Worm (Caenorhabditis elegans): ENCODE measurements around the gene C46C2.7.
A peak's percentile ranks its signal among the peaks of the same experiment; 100 is the strongest.

The C46C2.7 gene

DNA sequence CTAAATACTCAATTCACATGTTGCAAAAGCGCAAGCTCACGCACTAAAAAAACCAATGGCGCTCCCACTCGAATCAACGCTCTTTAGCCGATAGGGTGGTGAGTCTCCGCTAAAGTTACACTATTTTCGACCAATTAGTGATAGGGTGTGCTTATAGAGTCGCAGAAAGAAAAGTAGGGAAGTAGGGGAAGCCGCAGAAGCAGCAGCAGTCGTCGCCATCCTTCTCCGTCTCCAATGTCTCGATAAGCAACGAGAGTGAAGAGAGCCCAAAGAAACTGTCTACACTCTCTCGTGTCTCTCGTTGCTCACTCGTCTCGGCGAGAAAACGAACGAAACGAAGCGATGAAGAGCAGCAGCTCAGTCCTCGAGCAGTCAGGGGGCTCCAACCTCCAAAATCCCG, 2.1 kb downstream of the C46C2.7 start (continued):
- no peak for TF ChIP-seq lsy-12 (tag; optimal IDR thresholded peaks at IDR 0.05)
- TF ChIP-seq nfya-1 (tag; optimal IDR thresholded peaks at IDR 0.05; ENCODE audit: insufficient read depth): peak; percentile 97
- TF ChIP-seq lin-39 (tag; optimal IDR thresholded peaks at IDR 0.05): peak; percentile 49
- TF ChIP-seq nhr-43 (tag; optimal IDR thresholded peaks at IDR 0.05; ENCODE audit: poor library complexity, severe bottlenecking): peak; percentile 29
- no peak for TF ChIP-seq ztf-4 (tag; optimal IDR thresholded peaks at IDR 0.05)
- no peak for TF ChIP-seq R02D3.7 (tag; optimal IDR thresholded peaks at IDR 0.05)
- TF ChIP-seq ceh-16 (tag; optimal IDR thresholded peaks at IDR 0.05): no peak
- no peak for TF ChIP-seq nhr-237 (tag; optimal IDR thresholded peaks at IDR 0.05)
- TF ChIP-seq hmg-11 (tag; optimal IDR thresholded peaks at IDR 0.05): peak; percentile 84
- no peak for TF ChIP-seq egl-5 (tag; optimal IDR thresholded peaks at IDR 0.05)

DNA sequence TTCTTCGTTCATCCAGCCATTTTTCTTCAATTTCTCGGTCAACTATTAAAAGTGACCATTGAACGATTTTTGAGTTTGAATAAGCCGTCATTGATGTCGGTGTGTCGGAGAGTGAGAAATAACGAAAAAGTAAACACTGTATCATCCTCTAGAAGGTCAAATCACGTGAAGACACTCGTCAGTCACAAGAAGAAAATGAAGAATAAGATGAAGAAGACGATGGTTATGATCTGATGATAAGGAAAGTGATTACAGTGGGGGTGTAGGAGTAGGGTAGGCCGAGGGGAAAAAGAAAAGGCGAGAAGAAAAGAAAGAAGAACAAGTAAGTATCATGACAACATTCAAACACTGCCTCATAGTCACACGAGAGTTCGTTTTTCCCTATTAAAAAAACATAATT, 3.5 kb downstream of the C46C2.7 start:
- peak; percentile 79 for TF ChIP-seq elt-2 (tag; optimal IDR thresholded peaks at IDR 0.05)
- TF ChIP-seq pha-4 (tag; optimal IDR thresholded peaks at IDR 0.05): peak; percentile 96
- TF ChIP-seq zag-1 (tag; optimal IDR thresholded peaks at IDR 0.05): no peak
- TF ChIP-seq eor-1 (tag; optimal IDR thresholded peaks at IDR 0.05): no peak
- peak; percentile 3 to 81 (median 52) for TF ChIP-seq elt-3 (tag; optimal IDR thresholded peaks at IDR 0.05)
- TF ChIP-seq skn-1 (tag; optimal IDR thresholded peaks at IDR 0.05): peak; percentile 41
- peak; percentile 79 for TF ChIP-seq nhr-25 (tag; optimal IDR thresholded peaks at IDR 0.05)
- peak; percentile 38 for TF ChIP-seq nhr-43 (tag; optimal IDR thresholded peaks at IDR 0.05; ENCODE audit: poor library complexity, severe bottlenecking)
- peak; percentile 47 for TF ChIP-seq nfya-1 (tag; optimal IDR thresholded peaks at IDR 0.05; ENCODE audit: insufficient read depth)
- peak; percentile 76 for TF ChIP-seq jun-1 (tag; optimal IDR thresholded peaks at IDR 0.05)
- no peak for TF ChIP-seq tbx-2 (tag; optimal IDR thresholded peaks at IDR 0.05)
- peak; percentile 73 for TF ChIP-seq pqm-1 (tag; optimal IDR thresholded peaks at IDR 0.05)
- TF ChIP-seq elt-1 (tag; optimal IDR thresholded peaks at IDR 0.05): peak; percentile 49
- TF ChIP-seq nhr-23 (tag; optimal IDR thresholded peaks at IDR 0.05): peak; percentile 90

DNA sequence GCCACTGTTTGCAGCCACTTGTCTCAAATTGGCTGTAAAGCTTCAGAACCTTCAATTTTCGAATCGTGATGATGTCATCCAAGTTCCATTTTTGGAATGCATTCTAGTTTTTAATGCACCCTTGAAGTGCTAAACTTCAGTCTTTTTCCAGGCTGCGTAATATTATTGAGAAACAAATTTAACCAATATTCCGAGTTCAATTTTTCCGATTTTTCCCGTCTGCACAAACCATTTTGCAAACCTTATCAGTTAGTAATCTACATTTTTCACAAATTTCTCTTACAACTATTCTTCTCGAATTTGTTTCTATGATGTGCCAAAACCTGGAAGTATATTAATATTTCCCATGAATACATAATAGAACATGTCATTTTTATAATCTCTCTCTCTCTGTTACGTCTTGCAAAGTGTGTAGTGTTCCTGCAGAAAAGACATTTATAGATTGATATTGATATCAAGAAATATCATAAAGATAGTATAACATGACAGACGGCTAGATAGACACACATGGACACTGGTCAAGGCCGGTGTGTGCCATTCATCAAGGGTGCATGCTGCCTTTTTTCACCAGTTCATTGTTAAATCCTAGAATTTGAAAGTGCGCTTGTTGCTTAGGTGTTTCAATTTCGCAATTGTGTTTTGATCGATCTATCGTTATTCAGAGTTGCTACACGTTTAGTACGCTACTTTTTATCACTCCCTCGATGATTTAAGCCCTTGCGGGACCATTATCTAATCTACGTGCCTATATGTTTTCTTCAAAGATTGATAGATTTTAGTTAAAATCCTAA, 4.7 kb downstream of the C46C2.7 start:
- TF ChIP-seq ama-1 (optimal IDR thresholded peaks at IDR 0.05): peak; percentile 53
- peak; percentile 7 for TF ChIP-seq elt-2 (tag; optimal IDR thresholded peaks at IDR 0.05)
- TF ChIP-seq skn-1 (tag; optimal IDR thresholded peaks at IDR 0.05): no peak
- TF ChIP-seq ceh-82 (tag; optimal IDR thresholded peaks at IDR 0.05): no peak
- TF ChIP-seq elt-1 (tag; optimal IDR thresholded peaks at IDR 0.05): no peak
- TF ChIP-seq pha-4 (tag; optimal IDR thresholded peaks at IDR 0.05): no peak
- no peak for TF ChIP-seq pqm-1 (tag; optimal IDR thresholded peaks at IDR 0.05)
- TF ChIP-seq egl-27 (tag; optimal IDR thresholded peaks at IDR 0.05): no peak

DNA sequence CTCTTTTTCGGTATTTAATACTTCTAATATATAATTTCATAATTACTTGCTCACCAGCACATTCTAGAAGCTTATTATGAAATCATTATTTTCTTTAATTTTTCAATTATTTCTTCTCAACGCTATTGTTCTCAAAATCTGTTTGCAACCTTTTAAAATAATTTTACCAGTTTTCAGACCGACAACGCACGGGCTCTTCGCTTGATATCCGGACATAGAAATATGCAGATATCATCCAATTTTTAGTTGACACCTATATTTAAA, 5.2 kb downstream of the C46C2.7 start, which contains the start of gene wnk-1:
Gene wnk-1 (plus strand): TSS at position 165 of the 264 bp plus-strand sequence.
- TF ChIP-seq aly-2 (tag; optimal IDR thresholded peaks at IDR 0.05): no peak
- no peak for TF ChIP-seq nhr-23 (tag; optimal IDR thresholded peaks at IDR 0.05)
- TF ChIP-seq eor-1 (tag; optimal IDR thresholded peaks at IDR 0.05): no peak
- no peak for TF ChIP-seq nhr-76 (tag; optimal IDR thresholded peaks at IDR 0.05)
- TF ChIP-seq R02D3.7 (tag; optimal IDR thresholded peaks at IDR 0.05): no peak
- TF ChIP-seq fos-1 (tag; optimal IDR thresholded peaks at IDR 0.05): no peak
- TF ChIP-seq egl-27 (tag; optimal IDR thresholded peaks at IDR 0.05): no peak
- TF ChIP-seq ceh-28 (tag; optimal IDR thresholded peaks at IDR 0.05): no peak

DNA sequence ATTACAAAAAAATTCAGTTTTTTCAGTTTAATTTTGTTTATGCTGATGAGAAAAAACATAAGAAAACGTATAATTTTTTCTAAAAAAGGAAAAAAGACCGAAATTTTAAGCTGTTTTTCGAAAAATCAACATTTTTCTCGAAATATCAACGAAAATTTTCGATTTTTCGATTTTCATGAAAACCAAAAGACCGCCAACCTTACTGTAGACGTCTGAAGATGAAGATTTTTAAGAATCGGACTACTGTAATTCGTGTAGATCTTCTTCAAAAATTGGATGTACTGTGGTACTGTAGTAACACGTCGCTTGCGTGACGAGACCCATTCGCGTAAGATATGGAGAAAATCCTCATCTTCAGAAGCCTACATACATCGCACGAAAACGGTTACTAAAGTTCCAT, 16.2 kb downstream of the C46C2.7 start:
- TF ChIP-seq tbx-2 (tag; optimal IDR thresholded peaks at IDR 0.05) (no peak), ceh-16 (tag; optimal IDR thresholded peaks at IDR 0.05) (no peak)

DNA sequence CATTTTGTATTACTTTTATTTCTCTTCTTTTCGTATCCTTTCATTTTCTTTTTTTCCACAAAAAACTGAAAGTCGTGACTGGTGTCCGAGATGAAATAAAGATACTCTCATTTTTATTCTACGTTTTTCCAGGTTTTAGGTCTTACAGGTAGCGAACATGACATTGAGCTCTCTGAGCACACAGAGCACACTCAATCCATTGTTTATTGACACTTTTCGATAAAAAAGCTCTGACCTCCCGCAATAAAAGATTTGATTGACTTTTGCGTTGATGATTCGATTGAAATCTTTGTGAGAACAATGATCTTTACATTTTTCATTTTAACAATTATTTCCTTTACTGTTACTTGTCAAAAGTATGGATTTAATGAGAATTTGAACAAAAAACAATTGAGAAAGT, 17.5 kb downstream of the C46C2.7 start, which contains the start of gene C46C2.6:
Gene C46C2.6 (plus strand): TSS at position 301 of the 400 bp plus-strand sequence.
- TF ChIP-seq aly-2 (tag; optimal IDR thresholded peaks at IDR 0.05): peak; percentile 40
- no peak for TF ChIP-seq nhr-28 (tag; optimal IDR thresholded peaks at IDR 0.05)
- peak; percentile 18 for TF ChIP-seq pha-4 (tag; optimal IDR thresholded peaks at IDR 0.05)
